Fruit fly (Drosophila melanogaster) whole organism, prepupa: ENCODE results near the gene CG42716.

Experiments used
- Blimp-1 ChIP-seq: fragments of 200-800 bp; sonication (Bioruptor generic); optimal IDR thresholded peaks from 3 replicates; lab custom pipeline; 2017; ENCODE audit warnings: missing biosample characterization, missing genetic modification characterization, mild to moderate bottlenecking, moderate library complexity, missing genetic modification reagents
- CG10631 ChIP-seq: fragments of 200-800 bp; sonication (Bioruptor generic); optimal IDR thresholded peaks from 2 replicates; lab custom pipeline; 2016; ENCODE audit warnings: missing biosample characterization, missing genetic modification characterization
- CG11294 ChIP-seq: fragments of 200-800 bp; sonication (Bioruptor generic); IDR thresholded peaks from 2 replicates; pipeline ENCODE4 v1.3.6; 2022; ENCODE audit warnings: missing biosample characterization, missing genetic modification characterization
- CG11762 ChIP-seq: fragments of 200-800 bp; sonication (Bioruptor generic); optimal IDR thresholded peaks from 3 replicates; lab custom pipeline; 2016; ENCODE audit warnings: missing biosample characterization, missing genetic modification characterization; ENCODE audit not compliant: insufficient read depth
- CG11902 ChIP-seq: fragments of 200-800 bp; sonication (Bioruptor generic); optimal IDR thresholded peaks from 3 replicates; lab custom pipeline; 2016; ENCODE audit warnings: missing biosample characterization, missing genetic modification characterization
- CG16779 ChIP-seq: fragments of 200-800 bp; sonication (Bioruptor generic); optimal IDR thresholded peaks from 3 replicates; lab custom pipeline; 2017; ENCODE audit warnings: missing biosample characterization, mild to moderate bottlenecking, missing genetic modification characterization
- CG3032 ChIP-seq: fragments of 200-800 bp; optimal IDR thresholded peaks from 2 replicates; lab custom pipeline; 2019; ENCODE audit warnings: missing biosample characterization, mild to moderate bottlenecking, missing genetic modification characterization, moderate library complexity
- CG31627 ChIP-seq: fragments of 200-800 bp; sonication (Bioruptor generic); optimal IDR thresholded peaks from 3 replicates; lab custom pipeline; 2016; ENCODE audit warnings: missing biosample characterization, missing genetic modification characterization
- CG32006 ChIP-seq: fragments of 200-800 bp; sonication (Bioruptor generic); optimal IDR thresholded peaks from 3 replicates; lab custom pipeline; 2017; ENCODE audit warnings: missing biosample characterization, mild to moderate bottlenecking, missing genetic modification characterization
- CG34406 ChIP-seq: fragments of 200-800 bp; sonication (Bioruptor generic); optimal IDR thresholded peaks from 3 replicates; lab custom pipeline; 2016; ENCODE audit warnings: missing biosample characterization, missing genetic modification characterization
- CG3919 ChIP-seq: fragments of 200-800 bp; sonication (Bioruptor generic); optimal IDR thresholded peaks from 3 replicates; lab custom pipeline; 2016; ENCODE audit warnings: missing biosample characterization, missing genetic modification characterization
- CG4318 ChIP-seq: fragments of 200-800 bp; sonication (Bioruptor generic); optimal IDR thresholded peaks from 3 replicates; lab custom pipeline; 2017; ENCODE audit warnings: missing biosample characterization, mild to moderate bottlenecking, missing genetic modification characterization
- CG6163 ChIP-seq: fragments of 200-800 bp; sonication (Bioruptor generic); IDR thresholded peaks from 3 replicates; pipeline ENCODE4 v1.3.6; 2022; ENCODE audit warnings: missing biosample characterization, missing genetic modification characterization
- CG6276 ChIP-seq: fragments of 200-800 bp; sonication (Bioruptor generic); optimal IDR thresholded peaks from 2 replicates; lab custom pipeline; 2017; ENCODE audit warnings: missing biosample characterization, mild to moderate bottlenecking, missing genetic modification characterization
- CG6792 ChIP-seq: fragments of 200-800 bp; sonication (Bioruptor generic); optimal IDR thresholded peaks from 3 replicates; lab custom pipeline; 2016; ENCODE audit warnings: missing biosample characterization, missing genetic modification characterization
- CG6808 ChIP-seq: fragments of 200-800 bp; sonication (Bioruptor generic); optimal IDR thresholded peaks from 3 replicates; lab custom pipeline; 2017; ENCODE audit warnings: missing biosample characterization, missing genetic modification characterization, mild to moderate bottlenecking, moderate library complexity, missing genetic modification reagents
- CG8319 ChIP-seq: fragments of 200-800 bp; sonication (Bioruptor generic); optimal IDR thresholded peaks from 3 replicates; lab custom pipeline; 2016; ENCODE audit warnings: missing biosample characterization, missing genetic modification characterization
- Eip75B ChIP-seq: fragments of 200-800 bp; sonication (Bioruptor generic); optimal IDR thresholded peaks from 3 replicates; lab custom pipeline; 2016; ENCODE audit warnings: missing biosample characterization, missing genetic modification characterization
- Eip78C ChIP-seq: fragments of 200-800 bp; sonication (Bioruptor generic); peaks from one replicate; lab custom pipeline; 2016; ENCODE audit warnings: missing biosample characterization, missing genetic modification characterization
- Eip93F ChIP-seq: fragments of 200-800 bp; sonication (Bioruptor generic); optimal IDR thresholded peaks from 2 replicates; lab custom pipeline; 2016; ENCODE audit warnings: missing biosample characterization, mild to moderate bottlenecking, missing genetic modification characterization
- Ets21C ChIP-seq: fragments of 200-800 bp; sonication (Bioruptor generic); optimal IDR thresholded peaks from 3 replicates; lab custom pipeline; 2016; ENCODE audit warnings: missing biosample characterization, missing genetic modification characterization
- Hr39 ChIP-seq: fragments of 200-800 bp; sonication (Bioruptor generic); optimal IDR thresholded peaks from 2 replicates; lab custom pipeline; 2016; ENCODE audit warnings: missing biosample characterization, missing genetic modification characterization
- Hr4 ChIP-seq: fragments of 200-800 bp; sonication (Bioruptor generic); optimal IDR thresholded peaks from 3 replicates; lab custom pipeline; 2016; ENCODE audit warnings: missing biosample characterization, missing genetic modification characterization
- Met ChIP-seq: fragments of 200-800 bp; sonication (Bioruptor generic); optimal IDR thresholded peaks from 3 replicates; lab custom pipeline; 2016; ENCODE audit warnings: missing biosample characterization, missing genetic modification characterization
- OdsH ChIP-seq: fragments of 200-800 bp; sonication (Bioruptor generic); optimal IDR thresholded peaks from 3 replicates; lab custom pipeline; 2016; ENCODE audit warnings: missing biosample characterization, missing genetic modification characterization
- Smox ChIP-seq: fragments of 200-800 bp; sonication (Bioruptor generic); optimal IDR thresholded peaks from 3 replicates; lab custom pipeline; 2016; ENCODE audit warnings: missing biosample characterization, missing genetic modification characterization
- Sox102F ChIP-seq: fragments of 200-800 bp; sonication (Bioruptor generic); optimal IDR thresholded peaks from 2 replicates; lab custom pipeline; 2016; ENCODE audit warnings: missing biosample characterization, mild to moderate bottlenecking, missing genetic modification characterization
- Sox14 ChIP-seq: fragments of 200-800 bp; sonication (Bioruptor generic); optimal IDR thresholded peaks from 3 replicates; lab custom pipeline; 2016; ENCODE audit warnings: missing biosample characterization, missing genetic modification characterization
- Sox15 ChIP-seq: fragments of 200-800 bp; sonication (Bioruptor generic); optimal IDR thresholded peaks from 3 replicates; lab custom pipeline; 2016; ENCODE audit warnings: missing biosample characterization, missing genetic modification characterization
- achi ChIP-seq: fragments of 200-800 bp; sonication (Bioruptor generic); optimal IDR thresholded peaks from 3 replicates; lab custom pipeline; 2016; ENCODE audit warnings: missing biosample characterization, missing genetic modification characterization
- acj6 ChIP-seq: fragments of 200-800 bp; sonication (Bioruptor generic); optimal IDR thresholded peaks from 3 replicates; lab custom pipeline; 2016; ENCODE audit warnings: missing biosample characterization, missing genetic modification characterization
- cyc ChIP-seq: fragments of 200-800 bp; sonication (Bioruptor generic); optimal IDR thresholded peaks from 3 replicates; lab custom pipeline; 2016; ENCODE audit warnings: missing biosample characterization, missing genetic modification characterization
- eg ChIP-seq: fragments of 200-800 bp; sonication (Bioruptor generic); IDR thresholded peaks from 3 replicates; pipeline ENCODE4 v1.3.6; 2022; ENCODE audit warnings: missing biosample characterization, missing genetic modification characterization
- esn ChIP-seq: fragments of 200-800 bp; sonication (Bioruptor generic); optimal IDR thresholded peaks from 2 replicates; lab custom pipeline; 2016; ENCODE audit warnings: missing biosample characterization, mild to moderate bottlenecking, missing genetic modification characterization, moderate library complexity
- fd59A ChIP-seq: fragments of 200-800 bp; sonication (Bioruptor generic); optimal IDR thresholded peaks from 2 replicates; lab custom pipeline; 2017; ENCODE audit warnings: missing biosample characterization, mild to moderate bottlenecking, missing genetic modification characterization, missing genetic modification reagents
- fkh ChIP-seq: fragments of 200-800 bp; sonication (Bioruptor generic); optimal IDR thresholded peaks from 3 replicates; lab custom pipeline; 2017; ENCODE audit warnings: missing biosample characterization, mild to moderate bottlenecking, missing genetic modification characterization, moderate library complexity
- lz ChIP-seq: fragments of 200-800 bp; sonication (Bioruptor generic); optimal IDR thresholded peaks from 3 replicates; lab custom pipeline; 2016; ENCODE audit warnings: missing biosample characterization, missing genetic modification characterization
- net ChIP-seq: fragments of 200-800 bp; sonication (Bioruptor generic); optimal IDR thresholded peaks from 3 replicates; lab custom pipeline; 2016; ENCODE audit warnings: missing biosample characterization, missing genetic modification characterization
- pdm3 ChIP-seq: fragments of 200-800 bp; sonication (Bioruptor generic); optimal IDR thresholded peaks from 3 replicates; lab custom pipeline; 2016; ENCODE audit warnings: missing biosample characterization, missing genetic modification characterization
- salr ChIP-seq, 2 experiments: fragments of 200-800 bp; sonication (Bioruptor generic); optimal IDR thresholded peaks; 3 replicates each; lab custom pipeline; 2016 to 2018; ENCODE audit warnings: missing biosample characterization in 2 of 2, missing genetic modification characterization in 2 of 2, mild to moderate bottlenecking in 1 of 2
- ss ChIP-seq, 2 experiments: fragments of 200-800 bp; sonication (Bioruptor generic); optimal IDR thresholded peaks; 2 replicates in 1 of 2; 3 replicates in 1 of 2; lab custom pipeline; 2017 to 2018; ENCODE audit warnings: mild to moderate bottlenecking in 2 of 2, missing biosample characterization in 2 of 2, missing genetic modification characterization in 2 of 2, moderate library complexity in 1 of 2
- svp ChIP-seq: fragments of 200-800 bp; sonication (Bioruptor generic); peaks from one replicate; lab custom pipeline; 2016; ENCODE audit warnings: missing biosample characterization, missing genetic modification characterization
- topi ChIP-seq: fragments of 200-800 bp; sonication (Bioruptor generic); optimal IDR thresholded peaks from 3 replicates; lab custom pipeline; 2016; ENCODE audit warnings: missing biosample characterization, missing genetic modification characterization
- vri ChIP-seq: fragments of 200-800 bp; sonication (Bioruptor generic); optimal IDR thresholded peaks from 3 replicates; lab custom pipeline; 2016; ENCODE audit warnings: missing biosample characterization, mild to moderate bottlenecking, missing genetic modification characterization

Gene CG42716

DNA sequence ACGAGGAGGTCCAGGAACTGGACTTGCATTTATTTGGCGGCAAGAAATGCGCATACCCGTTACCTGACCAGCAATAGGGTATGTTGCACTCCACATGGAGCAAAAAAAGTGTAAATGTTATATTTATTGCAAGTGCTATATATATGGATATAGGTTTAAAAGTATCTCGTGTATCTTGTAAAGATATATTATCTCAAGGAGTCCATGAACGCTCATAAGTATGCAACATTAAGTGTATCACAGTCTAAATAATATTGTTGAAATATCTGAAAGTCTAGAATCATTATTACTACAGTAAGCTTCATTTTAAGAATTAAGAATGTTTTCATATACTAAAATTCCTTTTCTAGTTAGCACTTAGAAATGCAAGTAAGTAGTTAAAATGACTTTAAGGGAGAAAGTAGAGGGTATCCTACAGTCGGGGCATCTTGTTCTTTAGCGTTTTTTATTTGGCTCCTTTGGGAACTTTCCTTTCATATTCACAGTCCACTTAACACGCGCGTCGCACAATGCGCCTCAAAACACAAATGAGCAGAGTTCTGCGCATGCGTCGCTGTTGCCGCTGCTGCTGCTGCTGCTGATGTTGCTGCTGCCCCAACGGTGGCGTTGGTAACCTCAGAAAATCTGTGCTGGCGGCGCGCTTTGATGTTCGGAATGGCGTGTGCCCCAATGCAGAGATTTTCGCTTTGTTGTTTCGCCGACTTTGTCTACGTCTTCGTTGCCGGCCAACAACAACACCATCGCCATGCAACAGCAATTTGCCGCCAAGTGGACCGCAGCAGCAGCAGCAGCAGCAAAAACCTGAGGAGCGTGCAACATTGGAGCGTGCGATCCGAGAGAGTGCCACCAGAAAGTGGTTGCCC is 14.2 kb upstream of the CG42716 start:
- TF ChIP-seq cyc (peak; percentile 51), CG4318 (GFP tag; lab: Kevin White, UChicago) (peak; percentile 21), CG6163 (GFP tag; lab: Robert Waterston, UW) (no peak), Sox15 (GFP tag; lab: Kevin White, UChicago) (no peak), CG31627 (peak; percentile 41), achi (GFP tag; lab: Kevin White, UChicago) (peak; percentile 9), Eip93F (GFP tag; lab: Kevin White, UChicago) (no peak), salr (GFP tag; optimal IDR thresholded peaks at IDR 0.05; lab: Kevin White, UChicago) (peak in 1 of 2 experiments; percentile 44), acj6 (GFP tag; lab: Kevin White, UChicago) (peak; percentile 35), CG16779 (tag; lab: Kevin White, UChicago) (no peak), CG11902 (no peak), CG32006 (GFP tag; lab: Kevin White, UChicago) (peak; percentile 55), lz (GFP tag; lab: Kevin White, UChicago) (peak; percentile 23), Smox (peak; percentile 55), vri (GFP tag; lab: Kevin White, UChicago) (no peak), Ets21C (GFP tag; lab: Kevin White, UChicago) (peak; percentile 29), CG11294 (GFP tag; lab: Robert Waterston, UW) (no peak), fd59A (GFP tag; lab: Kevin White, UChicago) (no peak), net (GFP tag; lab: Kevin White, UChicago) (no peak), Blimp-1 (GFP tag; lab: Kevin White, UChicago) (no peak), eg (GFP tag; lab: Robert Waterston, UW) (0 out of 3 replicates have a peak, but pooled peaks have one; percentile 27), CG6808 (GFP tag; lab: Kevin White, UChicago) (peak; percentile 12), esn (peak; percentile 61), CG3032 (tag; lab: Kevin White, UChicago) (no peak), pdm3 (GFP tag; lab: Kevin White, UChicago) (peak; percentile 22), OdsH (GFP tag; lab: Kevin White, UChicago) (peak; percentile 39), Eip75B (GFP tag; lab: Kevin White, UChicago) (no peak), topi (GFP tag; lab: Kevin White, UChicago) (peak; percentile 67), CG6276 (GFP tag; lab: Kevin White, UChicago) (peak; percentile 13), Met (GFP tag; lab: Kevin White, UChicago) (peak; percentile 61), CG6792 (GFP tag; lab: Kevin White, UChicago) (peak; percentile 9), svp (GFP tag; lab: Kevin White, UChicago) (peak; percentile 89), CG8319 (GFP tag; lab: Kevin White, UChicago) (peak; percentile 82), Hr39 (GFP tag; lab: Kevin White, UChicago) (peak; percentile 62), ss (GFP tag; optimal IDR thresholded peaks at IDR 0.05; lab: Kevin White, UChicago) (no peak), CG11762 (GFP tag; lab: Kevin White, UChicago) (no peak), CG3919 (GFP tag; lab: Kevin White, UChicago) (peak; percentile 55), Sox14 (peak; percentile 51), CG10631 (GFP tag; lab: Kevin White, UChicago) (peak; percentile 4), Eip78C (GFP tag; lab: Kevin White, UChicago) (peak; percentile 84), fkh (no peak), Sox102F (GFP tag; lab: Kevin White, UChicago) (peak; percentile 38), Hr4 (GFP tag; lab: Kevin White, UChicago) (no peak), CG34406 (GFP tag; lab: Kevin White, UChicago) (peak; percentile 22)
